Worm (Caenorhabditis elegans) whole organism, early embryonic: ENCODE measurements around the gene fbxc-22.

Source experiments
- B0310.2 ChIP-seq: sonication (generic microtip); optimal IDR thresholded peaks from 2 replicates; lab custom pipeline; 2016; ENCODE audit warnings: mild to moderate bottlenecking, missing genetic modification characterization, missing compliant biosample characterization
- F13C5.2 ChIP-seq: sonication (generic microtip); optimal IDR thresholded peaks from 2 replicates; lab custom pipeline; 2017; ENCODE audit warnings: mild to moderate bottlenecking, missing genetic modification characterization, inconsistent platforms, missing compliant biosample characterization
- aly-1 ChIP-seq: sonication (generic microtip); optimal IDR thresholded peaks from 2 replicates; lab custom pipeline; 2016; ENCODE audit warnings: missing genetic modification characterization, missing compliant biosample characterization
- ama-1 ChIP-seq: fragments of 150-350 bp; optimal IDR thresholded peaks from 2 replicates; lab custom pipeline; 2014
- ceh-13 ChIP-seq: fragments of 200-800 bp; sonication (Bioruptor generic); optimal IDR thresholded peaks from 2 replicates; lab custom pipeline; 2018; ENCODE audit warnings: mild to moderate bottlenecking, missing genetic modification characterization, missing compliant biosample characterization
- ceh-36 ChIP-seq: sonication (generic microtip); optimal IDR thresholded peaks from 2 replicates; lab custom pipeline; 2016; ENCODE audit warnings: missing genetic modification characterization, inconsistent platforms, missing compliant biosample characterization
- ets-7 ChIP-seq: sonication (generic microtip); optimal IDR thresholded peaks from 2 replicates; lab custom pipeline; 2016; ENCODE audit warnings: missing genotype, missing genetic modification characterization, missing compliant biosample characterization
- flt-1 ChIP-seq: fragments of 200-800 bp; sonication (Bioruptor generic); IDR thresholded peaks from 2 replicates; pipeline ENCODE4 v1.3.6; 2022; ENCODE audit warnings: missing genetic modification characterization, missing compliant biosample characterization
- hmbx-1 ChIP-seq: sonication (generic microtip); optimal IDR thresholded peaks from 2 replicates; lab custom pipeline; 2016; ENCODE audit warnings: mild to moderate bottlenecking, missing genetic modification characterization, missing compliant biosample characterization
- hmg-4 ChIP-seq: fragments of 200-800 bp; sonication (Bioruptor generic); optimal IDR thresholded peaks from 2 replicates; lab custom pipeline; 2018; ENCODE audit warnings: mild to moderate bottlenecking, missing genetic modification characterization, missing compliant biosample characterization
- hnd-1 ChIP-seq: sonication (generic microtip); optimal IDR thresholded peaks from 2 replicates; lab custom pipeline; 2016; ENCODE audit warnings: missing genetic modification characterization, missing compliant biosample characterization
- pes-1 ChIP-seq: fragments of 200-800 bp; sonication (Bioruptor generic); IDR thresholded peaks from 2 replicates; pipeline ENCODE4 v1.3.6; 2022; ENCODE audit warnings: missing genetic modification reagents, missing genetic modification characterization, missing compliant biosample characterization
- scrt-1 ChIP-seq: fragments of 200-800 bp; sonication (Bioruptor generic); IDR thresholded peaks from 2 replicates; pipeline ENCODE4 v1.3.6; 2022; ENCODE audit warnings: missing genetic modification characterization, missing compliant biosample characterization
- sea-1 ChIP-seq: fragments of 200-800 bp; sonication (Bioruptor generic); conservative IDR thresholded peaks from 2 replicates; pipeline ENCODE4 v1.3.6; 2022; ENCODE audit warnings: missing genetic modification characterization, missing compliant biosample characterization
- tbx-11 ChIP-seq: fragments of 200-800 bp; sonication (Bioruptor generic); IDR thresholded peaks from 2 replicates; pipeline ENCODE4 v1.3.6; 2022; ENCODE audit warnings: missing genetic modification characterization, missing compliant biosample characterization
- tbx-37 ChIP-seq: fragments of 200-800 bp; sonication (Bioruptor generic); conservative IDR thresholded peaks from 2 replicates; pipeline ENCODE4 v1.3.6; 2022; ENCODE audit warnings: missing genetic modification reagents, missing genetic modification characterization, missing compliant biosample characterization
- tra-4 ChIP-seq: sonication (generic microtip); optimal IDR thresholded peaks from 2 replicates; lab custom pipeline; 2017; ENCODE audit warnings: missing genetic modification characterization, missing compliant biosample characterization

fbxc-22 gene

ce11 chrII:1728253-1728652, 37.3 kb upstream of the fbxc-22 start, which contains the start of gene btb-9:
Gene btb-9, plus strand, starts transcription at chrII:1728506.
- TF ChIP-seq hmg-4 (GFP tag; lab: Kevin White, UChicago) (no peak), pes-1 (GFP tag; lab: Robert Waterston, UW) (no peak), aly-1 (tag; lab: Kevin White, UChicago) (no peak), ceh-13 (GFP tag; lab: Kevin White, UChicago) (no peak), sea-1 (GFP tag; lab: Robert Waterston, UW) (no peak), ama-1 (lab: Kevin White, UChicago) (no peak), flt-1 (GFP tag; lab: Robert Waterston, UW) (no peak), ceh-36 (no peak), ets-7 (no peak), tra-4 (tag; lab: Kevin White, UChicago) (no peak), F13C5.2 (tag; lab: Kevin White, UChicago) (no peak), scrt-1 (GFP tag; lab: Robert Waterston, UW) (no peak), tbx-37 (GFP tag; lab: Robert Waterston, UW) (no peak), hnd-1 (tag; lab: Kevin White, UChicago) (no peak)

- TF ChIP-seq hmbx-1 (tag; lab: Kevin White, UChicago) = no peak
- TF ChIP-seq tbx-11 (GFP tag; lab: Robert Waterston, UW) = no peak
- TF ChIP-seq ets-7 = no peak
- TF ChIP-seq ceh-13 (GFP tag; lab: Kevin White, UChicago) = no peak
- no peak for TF ChIP-seq sea-1 (GFP tag; lab: Robert Waterston, UW)
- no peak for TF ChIP-seq pes-1 (GFP tag; lab: Robert Waterston, UW)
- TF ChIP-seq hnd-1 (tag; lab: Kevin White, UChicago) = no peak
- TF ChIP-seq aly-1 (tag; lab: Kevin White, UChicago) = no peak
- TF ChIP-seq B0310.2 (tag; lab: Kevin White, UChicago) = no peak
- TF ChIP-seq ceh-36 = no peak
- TF ChIP-seq flt-1 (GFP tag; lab: Robert Waterston, UW) = no peak
- TF ChIP-seq scrt-1 (GFP tag; lab: Robert Waterston, UW) = no peak
- TF ChIP-seq F13C5.2 (tag; lab: Kevin White, UChicago) = no peak
- no peak for TF ChIP-seq ama-1 (lab: Kevin White, UChicago)
- no peak for TF ChIP-seq tbx-37 (GFP tag; lab: Robert Waterston, UW)
- TF ChIP-seq tra-4 (tag; lab: Kevin White, UChicago) = no peak
- TF ChIP-seq hmg-4 (GFP tag; lab: Kevin White, UChicago) = no peak
Measured at ce11 chrII:1725735-1726134, 34.8 kb upstream of the fbxc-22 start, which contains the start of gene F45C12.17. Gene F45C12.17, plus strand, starts transcription at chrII:1726111.

ce11 chrII:1724314-1724713, 33.4 kb upstream of the fbxc-22 start, which contains the start of gene fbxb-11:
Gene fbxb-11, plus strand, starts transcription at chrII:1724614.
- TF ChIP-seq ceh-36 = no peak
- TF ChIP-seq B0310.2 (tag; lab: Kevin White, UChicago) = no peak
- no peak for TF ChIP-seq pes-1 (GFP tag; lab: Robert Waterston, UW)
- TF ChIP-seq flt-1 (GFP tag; lab: Robert Waterston, UW) = no peak
- no peak for TF ChIP-seq hnd-1 (tag; lab: Kevin White, UChicago)
- no peak for TF ChIP-seq F13C5.2 (tag; lab: Kevin White, UChicago)
- no peak for TF ChIP-seq aly-1 (tag; lab: Kevin White, UChicago)
- no peak for TF ChIP-seq tbx-11 (GFP tag; lab: Robert Waterston, UW)
- no peak for TF ChIP-seq hmg-4 (GFP tag; lab: Kevin White, UChicago)
- no peak for TF ChIP-seq ets-7
- no peak for TF ChIP-seq sea-1 (GFP tag; lab: Robert Waterston, UW)
- no peak for TF ChIP-seq ceh-13 (GFP tag; lab: Kevin White, UChicago)
- TF ChIP-seq scrt-1 (GFP tag; lab: Robert Waterston, UW) = no peak
- TF ChIP-seq tbx-37 (GFP tag; lab: Robert Waterston, UW) = no peak
- no peak for TF ChIP-seq hmbx-1 (tag; lab: Kevin White, UChicago)
- no peak for TF ChIP-seq tra-4 (tag; lab: Kevin White, UChicago)
- TF ChIP-seq ama-1 (lab: Kevin White, UChicago) = no peak

- TF ChIP-seq hmbx-1 (tag; lab: Kevin White, UChicago) (no peak), tbx-37 (GFP tag; lab: Robert Waterston, UW) (no peak), hnd-1 (tag; lab: Kevin White, UChicago) (no peak), B0310.2 (tag; lab: Kevin White, UChicago) (no peak), ama-1 (lab: Kevin White, UChicago) (no peak), hmg-4 (GFP tag; lab: Kevin White, UChicago) (no peak), tbx-11 (GFP tag; lab: Robert Waterston, UW) (no peak), ceh-13 (GFP tag; lab: Kevin White, UChicago) (no peak), flt-1 (GFP tag; lab: Robert Waterston, UW) (no peak)
Measured at ce11 chrII:1722394-1722793, 31.5 kb upstream of the fbxc-22 start, which contains the start of the genes fbxb-5 and btb-8. Gene fbxb-5, minus strand, starts transcription at chrII:1722494. Gene btb-8, plus strand, starts transcription at chrII:1722770.

ce11 chrII:1719153-1719552, 28.2 kb upstream of the fbxc-22 start, which contains the start of gene fbxb-48:
Gene fbxb-48, minus strand, starts transcription at chrII:1719253.
- no peak for TF ChIP-seq ama-1 (lab: Kevin White, UChicago)
- TF ChIP-seq flt-1 (GFP tag; lab: Robert Waterston, UW) = no peak
- TF ChIP-seq hmbx-1 (tag; lab: Kevin White, UChicago) = no peak
- no peak for TF ChIP-seq ets-7

ce11 chrII:1714772-1715353, 24.0 kb upstream of the fbxc-22 start, which contains the start of gene btb-6:
Gene btb-6, plus strand, starts transcription at chrII:1715303.
- TF ChIP-seq ceh-13 (GFP tag; lab: Kevin White, UChicago) (peak; percentile 1), hmbx-1 (tag; lab: Kevin White, UChicago) (no peak), scrt-1 (GFP tag; lab: Robert Waterston, UW) (no peak), aly-1 (tag; lab: Kevin White, UChicago) (no peak), sea-1 (GFP tag; lab: Robert Waterston, UW) (no peak)

ce11 chrII:1712938-1713337, 22.0 kb upstream of the fbxc-22 start, which contains the start of gene btb-7:
Gene btb-7, plus strand, starts transcription at chrII:1713238.
- TF ChIP-seq tbx-11 (GFP tag; lab: Robert Waterston, UW) (no peak), hmg-4 (GFP tag; lab: Kevin White, UChicago) (no peak), ceh-13 (GFP tag; lab: Kevin White, UChicago) (no peak), tra-4 (tag; lab: Kevin White, UChicago) (no peak), B0310.2 (tag; lab: Kevin White, UChicago) (no peak), scrt-1 (GFP tag; lab: Robert Waterston, UW) (no peak), aly-1 (tag; lab: Kevin White, UChicago) (no peak), hmbx-1 (tag; lab: Kevin White, UChicago) (no peak), ets-7 (no peak), flt-1 (GFP tag; lab: Robert Waterston, UW) (no peak), hnd-1 (tag; lab: Kevin White, UChicago) (no peak), sea-1 (GFP tag; lab: Robert Waterston, UW) (no peak), tbx-37 (GFP tag; lab: Robert Waterston, UW) (no peak), F13C5.2 (tag; lab: Kevin White, UChicago) (no peak), pes-1 (GFP tag; lab: Robert Waterston, UW) (no peak), ama-1 (lab: Kevin White, UChicago) (no peak), ceh-36 (no peak)
